Fruit fly (Drosophila melanogaster): ENCODE data around the gene trol.

Gene trol

dm6 chrX:2469843-2470442 is 75.3 kb downstream of the trol start, which contains the start of gene boi (continued):
- TF ChIP-seq Max (GFP tag; optimal IDR thresholded peaks at IDR 0.05) (no peak), Awh (GFP tag; IDR thresholded peaks at IDR 0.05) (no peak), kay (GFP tag; optimal IDR thresholded peaks at IDR 0.05) (no peak), Doc2 (GFP tag; IDR thresholded peaks at IDR 0.05) (no peak), Dll (GFP tag; IDR thresholded peaks at IDR 0.05; ENCODE audit: partially characterized antibody) (0 out of 4 replicates have a peak, but pooled peaks have one; percentile 21), Hey (tag; optimal IDR thresholded peaks at IDR 0.05) (no peak), scrt (GFP tag; optimal IDR thresholded peaks at IDR 0.05) (no peak), CG15269 (tag; optimal IDR thresholded peaks at IDR 0.05) (no peak), CG6791 (GFP tag; IDR thresholded peaks at IDR 0.05; ENCODE audit: partially characterized antibody) (no peak), nerfin-2 (GFP tag; IDR thresholded peaks at IDR 0.05; ENCODE audit: partially characterized antibody) (no peak), CG30403 (GFP tag; optimal IDR thresholded peaks at IDR 0.05) (no peak), chm (GFP tag; IDR thresholded peaks at IDR 0.05) (peak; percentile 67), GATAe (GFP tag; conservative IDR thresholded peaks at IDR 0.05) (no peak), run (tag; optimal IDR thresholded peaks at IDR 0.05) (no peak), eyg (GFP tag; optimal IDR thresholded peaks at IDR 0.05) (no peak), CG31224 (GFP tag; IDR thresholded peaks at IDR 0.05) (no peak), sim (GFP tag; IDR thresholded peaks at IDR 0.05) (no peak), sens-2 (GFP tag; IDR thresholded peaks at IDR 0.05) (no peak), CG30431 (GFP tag; optimal IDR thresholded peaks at IDR 0.05) (no peak), CG4854 (GFP tag; optimal IDR thresholded peaks at IDR 0.05) (no peak), Neu2 (GFP tag; optimal IDR thresholded peaks at IDR 0.05; ENCODE audit: borderline replicate concordance) (no peak), emc (GFP tag; optimal IDR thresholded peaks at IDR 0.05) (no peak), Hr78 (GFP tag; optimal IDR thresholded peaks at IDR 0.05) (no peak), caup (GFP tag; optimal IDR thresholded peaks at IDR 0.05; ENCODE audit: severe bottlenecking) (no peak), Spps (tag; optimal IDR thresholded peaks at IDR 0.05) (no peak), CG16813 (GFP tag; IDR thresholded peaks at IDR 0.05; ENCODE audit: partially characterized antibody) (peak; percentile 31; the same call in 1 of the 3 replicates), cwo (GFP tag; optimal IDR thresholded peaks at IDR 0.05) (no peak), CG6854 (GFP tag; optimal IDR thresholded peaks at IDR 0.05) (no peak), BEAF-32 (GFP tag; optimal IDR thresholded peaks at IDR 0.05) (no peak), dm (GFP tag; optimal IDR thresholded peaks at IDR 0.05) (no peak), HLH54F (GFP tag; optimal IDR thresholded peaks at IDR 0.05) (no peak), fu2 (GFP tag; optimal IDR thresholded peaks at IDR 0.05) (no peak), pho (GFP tag; optimal IDR thresholded peaks at IDR 0.05) (no peak), CG17802 (tag; optimal IDR thresholded peaks at IDR 0.05) (no peak), E2f2 (GFP tag; IDR thresholded peaks at IDR 0.05) (no peak; the same call in 1 of the 2 replicates), CG17829 (tag; optimal IDR thresholded peaks at IDR 0.05) (peak; percentile 18), maf-S (GFP tag; optimal IDR thresholded peaks at IDR 0.05) (no peak), CkIIα-i1 (GFP tag; IDR thresholded peaks at IDR 0.05) (no peak), CG1647 (GFP tag; optimal IDR thresholded peaks at IDR 0.05) (no peak)

dm6 chrX:2468576-2468975 is 76.7 kb downstream of the trol start:
- TF ChIP-seq mld (GFP tag; IDR thresholded peaks at IDR 0.05; ENCODE audit: partially characterized antibody) (no peak), CG9727 (GFP tag; optimal IDR thresholded peaks at IDR 0.05) (peak; percentile 82), CG1647 (GFP tag; optimal IDR thresholded peaks at IDR 0.05) (peak; percentile 18), ATbp (GFP tag; optimal IDR thresholded peaks at IDR 0.05) (peak; percentile 74), CG31365 (tag; optimal IDR thresholded peaks at IDR 0.05) (no peak), YL-1 (GFP tag; optimal IDR thresholded peaks at IDR 0.05) (no peak), CG13775 (GFP tag; optimal IDR thresholded peaks at IDR 0.05) (peak; percentile 56), Gug (GFP tag; IDR thresholded peaks at IDR 0.05) (peak; percentile 77; the same call in 3 of the 4 replicates), sens (GFP tag) (peak; percentile 97), CG7928 (GFP tag; optimal IDR thresholded peaks at IDR 0.05) (no peak), CG13424 (tag; optimal IDR thresholded peaks at IDR 0.05) (peak; percentile 72), gfzf (GFP tag; optimal IDR thresholded peaks at IDR 0.05) (no peak), CG12219 (GFP tag; optimal IDR thresholded peaks at IDR 0.05) (peak; percentile 58), vvl (GFP tag; IDR thresholded peaks at IDR 0.05) (peak; percentile 86), Max (GFP tag; optimal IDR thresholded peaks at IDR 0.05) (peak; percentile 31)
